Worm (Caenorhabditis elegans) whole organism, late embryonic: Measurements from ENCODE around the gene spat-2.
A peak's percentile ranks its signal among the peaks of the same experiment; 100 is the strongest.

ENCODE experiments used
- C08G9.2 ChIP-seq: sonication (generic microtip); optimal IDR thresholded peaks from 2 replicates; lab custom pipeline; 2016; ENCODE audit warnings: mild to moderate bottlenecking, missing genetic modification characterization, moderate library complexity, missing compliant biosample characterization
- C38D4.7 ChIP-seq: fragments of 200-800 bp; sonication (Bioruptor generic); optimal IDR thresholded peaks from 2 replicates; lab custom pipeline; 2018; ENCODE audit warnings: mild to moderate bottlenecking, missing genetic modification characterization, moderate library complexity, missing compliant biosample characterization
- K02D7.2 ChIP-seq: sonication (generic microtip); optimal IDR thresholded peaks from 2 replicates; lab custom pipeline; 2017; ENCODE audit warnings: mild to moderate bottlenecking, missing genetic modification characterization, missing compliant biosample characterization
- K09A11.1 ChIP-seq: sonication (generic microtip); optimal IDR thresholded peaks from 2 replicates; lab custom pipeline; 2017; ENCODE audit warnings: antibody characterized with exemption, mild to moderate bottlenecking, missing genetic modification characterization, missing compliant biosample characterization; ENCODE audit not compliant: insufficient read depth
- Y22D7AL.16 ChIP-seq: sonication (generic microtip); optimal IDR thresholded peaks from 2 replicates; lab custom pipeline; 2016; ENCODE audit warnings: missing genetic modification characterization, missing compliant biosample characterization
- ahr-1 ChIP-seq: sonication (generic microtip); optimal IDR thresholded peaks from 2 replicates; lab custom pipeline; 2016; ENCODE audit warnings: missing genetic modification characterization, missing compliant biosample characterization
- ama-1 ChIP-seq: fragments of 150-350 bp; optimal IDR thresholded peaks from 2 replicates; lab custom pipeline; 2014
- ceh-18 ChIP-seq: sonication (generic microtip); optimal IDR thresholded peaks from 2 replicates; lab custom pipeline; 2016; ENCODE audit warnings: missing genetic modification characterization, missing compliant biosample characterization
- ceh-19 ChIP-seq: fragments of 200-800 bp; sonication (Bioruptor generic); optimal IDR thresholded peaks from 2 replicates; lab custom pipeline; 2018; ENCODE audit warnings: mild to moderate bottlenecking, missing genetic modification characterization, missing compliant biosample characterization
- ceh-2 ChIP-seq: sonication (generic microtip); optimal IDR thresholded peaks from 2 replicates; lab custom pipeline; 2016; ENCODE audit warnings: missing genotype, missing genetic modification characterization, missing compliant biosample characterization
- ceh-22 ChIP-seq: sonication (generic microtip); optimal IDR thresholded peaks from 2 replicates; lab custom pipeline; 2017; ENCODE audit warnings: missing biosample characterization, missing genetic modification characterization
- ceh-24 ChIP-seq: sonication (generic microtip); optimal IDR thresholded peaks from 2 replicates; lab custom pipeline; 2016; ENCODE audit warnings: mild to moderate bottlenecking, missing genetic modification characterization, missing compliant biosample characterization
- ceh-31 ChIP-seq: sonication (generic microtip); optimal IDR thresholded peaks from 2 replicates; lab custom pipeline; 2016; ENCODE audit warnings: missing genetic modification characterization, missing compliant biosample characterization
- ceh-34 ChIP-seq: sonication (generic microtip); optimal IDR thresholded peaks from 2 replicates; lab custom pipeline; 2016; ENCODE audit warnings: mild to moderate bottlenecking, missing genetic modification characterization, missing compliant biosample characterization
- ceh-48 ChIP-seq: sonication (generic microtip); optimal IDR thresholded peaks from 2 replicates; lab custom pipeline; 2016; ENCODE audit warnings: missing genetic modification characterization, inconsistent platforms, missing compliant biosample characterization
- ceh-6 ChIP-seq: fragments of 200-800 bp; sonication (Bioruptor generic); optimal IDR thresholded peaks from 2 replicates; lab custom pipeline; 2018; ENCODE audit warnings: mild to moderate bottlenecking, missing genetic modification characterization, missing compliant biosample characterization
- ceh-9 ChIP-seq: sonication (generic microtip); optimal IDR thresholded peaks from 2 replicates; lab custom pipeline; 2016; ENCODE audit warnings: mild to moderate bottlenecking, missing genetic modification characterization, inconsistent platforms, missing compliant biosample characterization
- che-1 ChIP-seq: sonication (generic microtip); optimal IDR thresholded peaks from 2 replicates; lab custom pipeline; 2016; ENCODE audit warnings: mild to moderate bottlenecking, missing genetic modification characterization, missing compliant biosample characterization
- dmd-4 ChIP-seq: sonication (generic microtip); optimal IDR thresholded peaks from 2 replicates; lab custom pipeline; 2016; ENCODE audit warnings: borderline replicate concordance, missing genetic modification characterization, missing compliant biosample characterization
- dve-1 ChIP-seq: sonication (generic microtip); optimal IDR thresholded peaks from 2 replicates; lab custom pipeline; 2017; ENCODE audit warnings: antibody characterized with exemption, mild to moderate bottlenecking, missing genetic modification characterization, missing compliant biosample characterization
- ets-4 ChIP-seq: sonication (generic microtip); optimal IDR thresholded peaks from 2 replicates; lab custom pipeline; 2016; ENCODE audit warnings: missing genetic modification characterization, missing compliant biosample characterization
- eyg-1 ChIP-seq: sonication (generic microtip); optimal IDR thresholded peaks from 2 replicates; lab custom pipeline; 2016; ENCODE audit warnings: missing genotype, missing genetic modification characterization, missing compliant biosample characterization
- fax-1 ChIP-seq: sonication (generic microtip); optimal IDR thresholded peaks from 2 replicates; lab custom pipeline; 2016; ENCODE audit warnings: missing genotype, missing genetic modification characterization, missing compliant biosample characterization
- fkh-10 ChIP-seq: fragments of 150-350 bp; optimal IDR thresholded peaks from 2 replicates; lab custom pipeline; 2014; ENCODE audit warnings: missing biosample characterization, missing genetic modification reagents, missing genetic modification characterization
- fkh-6 ChIP-seq: sonication (generic microtip); optimal IDR thresholded peaks from 2 replicates; lab custom pipeline; 2016; ENCODE audit warnings: missing genetic modification characterization, missing compliant biosample characterization
- hlh-13 ChIP-seq: fragments of 200-800 bp; sonication (Bioruptor generic); optimal IDR thresholded peaks from 2 replicates; lab custom pipeline; 2018; ENCODE audit warnings: mild to moderate bottlenecking, missing genetic modification characterization, missing compliant biosample characterization
- hlh-15 ChIP-seq: sonication (generic microtip); optimal IDR thresholded peaks from 2 replicates; lab custom pipeline; 2016; ENCODE audit warnings: missing genetic modification characterization, missing compliant biosample characterization
- lin-11 ChIP-seq: fragments of 200-800 bp; sonication (Bioruptor generic); optimal IDR thresholded peaks from 2 replicates; lab custom pipeline; 2018; ENCODE audit warnings: mild to moderate bottlenecking, missing genetic modification characterization, missing compliant biosample characterization
- madf-2 ChIP-seq: sonication (generic microtip); optimal IDR thresholded peaks from 2 replicates; lab custom pipeline; 2017; ENCODE audit warnings: missing genetic modification characterization, missing compliant biosample characterization
- mec-3 ChIP-seq: sonication (generic microtip); optimal IDR thresholded peaks from 2 replicates; lab custom pipeline; 2016; ENCODE audit warnings: borderline replicate concordance, missing genetic modification characterization, missing compliant biosample characterization
- nfya-1 ChIP-seq: sonication (generic microtip); optimal IDR thresholded peaks from 2 replicates; lab custom pipeline; 2017; ENCODE audit warnings: missing genetic modification characterization, mild to moderate bottlenecking, missing compliant biosample characterization, antibody characterized with exemption, moderate library complexity
- nhr-232 ChIP-seq: sonication (generic microtip); optimal IDR thresholded peaks from 2 replicates; lab custom pipeline; 2016; ENCODE audit warnings: missing genetic modification characterization, missing compliant biosample characterization
- npax-4 ChIP-seq: sonication (generic microtip); optimal IDR thresholded peaks from 2 replicates; lab custom pipeline; 2016; ENCODE audit warnings: missing genetic modification characterization, missing compliant biosample characterization
- pag-3 ChIP-seq: sonication (generic microtip); optimal IDR thresholded peaks from 2 replicates; lab custom pipeline; 2016; ENCODE audit warnings: missing compliant biosample characterization, missing genetic modification characterization, borderline replicate concordance
- pat-9 ChIP-seq: fragments of 200-800 bp; sonication (Bioruptor generic); optimal IDR thresholded peaks from 2 replicates; lab custom pipeline; 2018; ENCODE audit warnings: mild to moderate bottlenecking, missing genetic modification characterization, moderate library complexity, missing compliant biosample characterization
- pax-1 ChIP-seq: fragments of 150-350 bp; optimal IDR thresholded peaks from 2 replicates; lab custom pipeline; 2014; ENCODE audit warnings: missing biosample characterization, missing genetic modification characterization
- pha-2 ChIP-seq: sonication (generic microtip); optimal IDR thresholded peaks from 2 replicates; lab custom pipeline; 2017; ENCODE audit warnings: mild to moderate bottlenecking, missing genetic modification characterization, missing compliant biosample characterization
- pqm-1 ChIP-seq: sonication (generic microtip); optimal IDR thresholded peaks from 2 replicates; lab custom pipeline; 2016; ENCODE audit warnings: missing genetic modification characterization, missing compliant biosample characterization
- ref-2 ChIP-seq: sonication (generic microtip); optimal IDR thresholded peaks from 2 replicates; lab custom pipeline; 2016; ENCODE audit warnings: missing genetic modification characterization, missing compliant biosample characterization
- rnt-1 ChIP-seq: sonication (generic microtip); optimal IDR thresholded peaks from 2 replicates; lab custom pipeline; 2016; ENCODE audit warnings: missing genetic modification characterization, missing compliant biosample characterization
- sox-2 ChIP-seq: fragments of 200-800 bp; sonication (Bioruptor generic); IDR thresholded peaks from 2 replicates; pipeline ENCODE4 v1.3.6; 2022; ENCODE audit warnings: missing genetic modification reagents, missing genetic modification characterization, missing compliant biosample characterization
- syd-9 ChIP-seq: sonication (generic microtip); optimal IDR thresholded peaks from 2 replicates; lab custom pipeline; 2016; ENCODE audit warnings: mild to moderate bottlenecking, missing genetic modification characterization, moderate library complexity, missing compliant biosample characterization
- tbx-2 ChIP-seq: sonication (generic microtip); optimal IDR thresholded peaks from 2 replicates; lab custom pipeline; 2016; ENCODE audit warnings: missing genetic modification characterization, missing compliant biosample characterization
- tbx-7 ChIP-seq: sonication (generic microtip); optimal IDR thresholded peaks from 2 replicates; lab custom pipeline; 2016; ENCODE audit warnings: missing genotype, missing genetic modification characterization, missing compliant biosample characterization
- ttx-3 ChIP-seq: sonication (generic microtip); optimal IDR thresholded peaks from 2 replicates; lab custom pipeline; 2016; ENCODE audit warnings: missing genetic modification reagents, missing genetic modification characterization, missing compliant biosample characterization
- unc-3 ChIP-seq, 2 experiments: fragments of 200-800 bp in 1 of 2; sonication (Bioruptor generic) in 1 of 2; sonication (generic microtip) in 1 of 2; conservative IDR thresholded peaks in 1 of 2; optimal IDR thresholded peaks in 1 of 2; 2 replicates each; pipeline versions ENCODE4 v1.3.6 to Lab custom; 2016 to 2022; ENCODE audit warnings: missing compliant biosample characterization in 2 of 2, missing genetic modification characterization in 2 of 2, missing genetic modification reagents in 1 of 2
- unc-42 ChIP-seq: sonication (generic microtip); optimal IDR thresholded peaks from 2 replicates; lab custom pipeline; 2016; ENCODE audit warnings: missing genotype, missing genetic modification characterization, missing compliant biosample characterization
- unc-55 ChIP-seq: sonication (generic microtip); optimal IDR thresholded peaks from 2 replicates; lab custom pipeline; 2017; ENCODE audit warnings: missing biosample characterization, missing genetic modification reagents, missing genetic modification characterization
- unc-86 ChIP-seq: sonication (generic microtip); optimal IDR thresholded peaks from 2 replicates; lab custom pipeline; 2016; ENCODE audit warnings: missing genetic modification characterization, missing compliant biosample characterization
- ztf-16 ChIP-seq: sonication (generic microtip); optimal IDR thresholded peaks from 2 replicates; lab custom pipeline; 2017; ENCODE audit warnings: missing genetic modification characterization, missing compliant biosample characterization

The spat-2 gene

DNA sequence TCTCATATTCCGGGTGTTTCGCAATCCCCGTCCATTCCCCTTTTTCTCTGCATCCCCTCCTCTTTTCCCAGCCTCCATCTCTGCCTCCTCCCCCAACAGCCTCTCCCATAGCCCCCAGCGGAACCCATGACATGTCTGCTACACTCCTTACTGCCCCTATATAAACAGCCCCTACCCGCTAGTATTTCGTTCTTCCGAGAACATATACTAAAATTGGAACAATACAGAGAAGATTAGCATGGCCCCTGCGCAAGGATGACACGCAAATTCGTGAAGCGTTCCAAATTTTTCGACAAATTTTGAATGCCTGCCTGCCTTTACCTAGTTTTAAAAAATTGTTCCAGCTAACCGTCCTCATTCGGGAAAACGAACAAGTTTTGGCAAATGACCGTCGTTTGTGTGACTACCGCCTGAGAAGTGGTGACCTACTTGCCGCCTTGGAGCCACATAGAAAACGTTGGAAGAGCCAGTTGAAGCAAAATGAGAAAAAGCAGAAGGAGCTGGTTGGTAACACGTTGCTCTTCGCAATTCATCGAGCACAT is 47.2 kb upstream of the spat-2 start (continued):
- TF ChIP-seq C38D4.7 (GFP tag; lab: Kevin White, UChicago) (peak; percentile 93), tbx-7 (peak; percentile 66), ztf-16 (tag; lab: Kevin White, UChicago) (peak; percentile 98), ceh-18 (tag; lab: Kevin White, UChicago) (peak; percentile 99), pha-2 (peak; percentile 95), ceh-48 (peak; percentile 82), eyg-1 (tag; lab: Kevin White, UChicago) (peak; percentile 96), sox-2 (GFP tag; lab: Robert Waterston, UW) (peak; percentile 95), K02D7.2 (tag; lab: Kevin White, UChicago) (peak; percentile 92), ahr-1 (tag; lab: Kevin White, UChicago) (peak; percentile 82), ets-4 (peak; percentile 83), ttx-3 (tag; lab: Kevin White, UChicago) (peak; percentile 94), mec-3 (peak; percentile 89), hlh-15 (tag; lab: Kevin White, UChicago) (peak; percentile 90), pax-1 (tag; lab: Kevin White, UChicago) (peak; percentile 81), syd-9 (tag; lab: Kevin White, UChicago) (peak; percentile 91), hlh-13 (GFP tag; lab: Kevin White, UChicago) (peak; percentile 97), ceh-31 (peak; percentile 92), rnt-1 (tag; lab: Kevin White, UChicago) (peak; percentile 91), unc-55 (GFP tag; lab: Kevin White, UChicago) (peak; percentile 95), nhr-232 (tag; lab: Kevin White, UChicago) (peak; percentile 89), unc-42 (tag; lab: Kevin White, UChicago) (peak; percentile 92), ceh-34 (tag; lab: Kevin White, UChicago) (peak; percentile 97), nfya-1 (tag; lab: Kevin White, UChicago) (peak; percentile 92), npax-4 (tag; lab: Kevin White, UChicago) (peak; percentile 86), ceh-22 (tag; lab: Kevin White, UChicago) (no peak), pqm-1 (peak; percentile 93), K09A11.1 (tag; lab: Kevin White, UChicago) (peak; percentile 91), Y22D7AL.16 (tag; lab: Kevin White, UChicago) (peak; percentile 88), madf-2 (tag; lab: Kevin White, UChicago) (peak; percentile 95), pag-3 (tag; lab: Kevin White, UChicago) (peak; percentile 95), lin-11 (tag; lab: Kevin White, UChicago) (peak; percentile 87), ref-2 (tag; lab: Kevin White, UChicago) (peak; percentile 91), ceh-24 (tag; lab: Kevin White, UChicago) (peak; percentile 88), C08G9.2 (peak; percentile 90), pat-9 (tag; lab: Kevin White, UChicago) (peak; percentile 94), che-1 (tag; lab: Kevin White, UChicago) (peak; percentile 92), dve-1 (tag; lab: Kevin White, UChicago) (peak; percentile 94), unc-3 (GFP tag; conservative IDR thresholded peaks at IDR 0.05; lab: Robert Waterston, UW) (peak; percentile 94), unc-3 (tag; optimal IDR thresholded peaks at IDR 0.05; lab: Kevin White, UChicago) (peak; percentile 87), fkh-6 (peak; percentile 92), fax-1 (tag; lab: Kevin White, UChicago) (peak; percentile 91)

DNA sequence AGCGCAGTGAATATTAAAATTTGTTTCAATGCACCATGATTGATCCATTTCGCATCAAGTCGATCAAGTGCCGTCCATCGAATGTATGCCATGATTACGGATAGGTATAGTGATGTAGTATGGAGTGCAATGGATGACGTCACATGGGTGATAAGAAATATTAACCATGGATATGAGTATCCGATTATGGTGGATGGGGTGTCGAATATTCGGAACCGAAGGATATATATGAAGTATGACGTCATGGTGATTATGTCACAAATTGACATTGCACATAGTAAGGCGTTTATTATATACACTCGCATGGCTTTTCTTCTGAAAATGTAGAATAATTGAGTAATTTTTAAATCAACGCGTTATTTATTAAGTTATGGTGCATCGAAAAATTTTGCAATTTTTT is 42.7 kb upstream of the spat-2 start:
- TF ChIP-seq ceh-48 (no peak), fkh-10 (GFP tag; lab: Kevin White, UChicago) (no peak), ceh-24 (tag; lab: Kevin White, UChicago) (no peak), unc-55 (GFP tag; lab: Kevin White, UChicago) (no peak), tbx-7 (no peak), pqm-1 (no peak), fkh-6 (no peak), ama-1 (lab: Kevin White, UChicago) (no peak), unc-86 (no peak), ceh-19 (no peak), ceh-34 (tag; lab: Kevin White, UChicago) (no peak), ceh-6 (GFP tag; lab: Kevin White, UChicago) (no peak), dmd-4 (tag; lab: Kevin White, UChicago) (no peak), ceh-9 (tag; lab: Kevin White, UChicago) (no peak), pag-3 (tag; lab: Kevin White, UChicago) (no peak), madf-2 (tag; lab: Kevin White, UChicago) (no peak), ceh-2 (no peak), C38D4.7 (GFP tag; lab: Kevin White, UChicago) (no peak), tbx-2 (no peak)
